Worm (Caenorhabditis elegans): ENCODE results near the gene C44C10.3.

DNA sequence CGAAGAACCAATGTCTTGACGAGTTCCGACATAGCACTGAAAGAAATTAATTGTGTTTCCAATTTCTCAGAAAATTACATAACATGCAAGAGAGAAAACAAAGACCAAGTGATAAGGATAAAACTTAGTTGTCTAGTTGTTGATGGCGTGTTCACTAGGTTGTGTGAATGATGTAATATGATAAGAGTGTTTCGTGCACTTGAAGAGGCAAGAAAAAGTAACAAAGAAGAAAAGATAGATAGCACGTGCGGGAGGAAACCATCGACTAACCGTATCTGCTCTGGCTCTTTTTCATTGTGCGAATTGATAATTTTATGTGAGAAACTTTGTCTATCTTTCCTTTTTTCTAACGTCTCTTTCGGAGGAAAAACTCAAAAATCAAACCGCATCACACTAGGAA is 40.7 kb upstream of the C44C10.3 start, which contains the start of gene sfxn-1.5:
- TF ChIP-seq ceh-13 (GFP tag; optimal IDR thresholded peaks at IDR 0.05) = no peak
- TF ChIP-seq sea-1 (GFP tag; conservative IDR thresholded peaks at IDR 0.05) = no peak
- TF ChIP-seq tbx-11 (GFP tag; IDR thresholded peaks at IDR 0.05) = no peak
- TF ChIP-seq scrt-1 (GFP tag; IDR thresholded peaks at IDR 0.05) = no peak
- no peak for TF ChIP-seq flt-1 (GFP tag; IDR thresholded peaks at IDR 0.05)
- no peak for TF ChIP-seq ama-1 (optimal IDR thresholded peaks at IDR 0.05)
- no peak for TF ChIP-seq ceh-36 (tag; optimal IDR thresholded peaks at IDR 0.05)
- TF ChIP-seq F13C5.2 (tag; optimal IDR thresholded peaks at IDR 0.05) = no peak
- TF ChIP-seq hmg-4 (GFP tag; optimal IDR thresholded peaks at IDR 0.05) = no peak
- no peak for TF ChIP-seq ets-7 (tag; optimal IDR thresholded peaks at IDR 0.05)
- TF ChIP-seq B0310.2 (tag; optimal IDR thresholded peaks at IDR 0.05) = no peak
- no peak for TF ChIP-seq tra-4 (tag; optimal IDR thresholded peaks at IDR 0.05)
- TF ChIP-seq tbx-37 (GFP tag; conservative IDR thresholded peaks at IDR 0.05) = no peak

All from whole organism, early embryonic.